Fruit fly (Drosophila melanogaster): ENCODE results near the gene CG1909.
A peak's percentile ranks its signal among the peaks of the same experiment; 100 is the strongest.

CG1909 gene

dm6 chr4:582836-583235, at the start of gene CG1909:
CG1909 (plus strand) TSS chr4:583108.
- TF ChIP-seq Mnt (GFP tag; optimal IDR thresholded peaks at IDR 0.05) (no peak), pad (GFP tag; optimal IDR thresholded peaks at IDR 0.05) (no peak), tj (GFP tag; optimal IDR thresholded peaks at IDR 0.05) (no peak), CG11617 (GFP tag; optimal IDR thresholded peaks at IDR 0.05) (no peak), CG7045 (GFP tag; optimal IDR thresholded peaks at IDR 0.05) (no peak), toe (GFP tag; optimal IDR thresholded peaks at IDR 0.05) (no peak), CG12768 (GFP tag; optimal IDR thresholded peaks at IDR 0.05) (no peak), cic (GFP tag; optimal IDR thresholded peaks at IDR 0.05) (no peak), cnc (optimal IDR thresholded peaks at IDR 0.05) (no peak), CG1620 (GFP tag; optimal IDR thresholded peaks at IDR 0.05) (no peak), kay (GFP tag; ENCODE audit: borderline replicate concordance) (no peak), bab1 (GFP tag; optimal IDR thresholded peaks at IDR 0.05) (no peak), CG14711 (tag; optimal IDR thresholded peaks at IDR 0.05) (no peak), CG5204 (GFP tag; optimal IDR thresholded peaks at IDR 0.05) (no peak), ovo (GFP tag; optimal IDR thresholded peaks at IDR 0.05) (no peak), Crg-1 (GFP tag; optimal IDR thresholded peaks at IDR 0.05) (no peak), CG7101 (tag; optimal IDR thresholded peaks at IDR 0.05) (no peak), Clk (GFP tag; optimal IDR thresholded peaks at IDR 0.05) (no peak)

DNA sequence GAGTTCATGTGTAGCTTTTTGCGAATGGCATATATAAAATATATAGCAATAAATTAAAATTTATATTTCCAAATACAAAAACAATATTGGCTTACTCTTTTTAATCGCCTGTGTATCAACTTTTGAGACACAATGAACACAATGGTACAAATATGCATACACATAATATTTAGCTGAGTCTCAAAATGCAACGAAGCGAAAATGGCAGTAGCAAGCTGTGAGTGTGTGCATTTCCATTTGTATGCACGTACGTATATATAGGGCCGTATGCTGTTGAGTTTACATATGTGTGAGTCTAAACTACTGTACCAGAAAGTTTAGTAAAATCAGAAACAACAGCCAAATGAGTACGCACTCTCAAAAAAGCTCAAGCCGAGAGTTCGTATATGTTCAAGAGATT, 28.1 kb upstream of the CG1909 start:
- TF ChIP-seq tj (GFP tag; optimal IDR thresholded peaks at IDR 0.05) (peak; percentile 98), Mnt (GFP tag; optimal IDR thresholded peaks at IDR 0.05) (no peak), bab1 (GFP tag; optimal IDR thresholded peaks at IDR 0.05) (peak; percentile 44), kay (GFP tag; ENCODE audit: borderline replicate concordance) (peak; percentile 53), cic (GFP tag; optimal IDR thresholded peaks at IDR 0.05) (peak; percentile 34), CG12768 (GFP tag; optimal IDR thresholded peaks at IDR 0.05) (no peak), cnc (optimal IDR thresholded peaks at IDR 0.05) (no peak), Crg-1 (GFP tag; optimal IDR thresholded peaks at IDR 0.05) (no peak), CG7045 (GFP tag; optimal IDR thresholded peaks at IDR 0.05) (no peak), Clk (GFP tag; optimal IDR thresholded peaks at IDR 0.05) (no peak), Hr96 (GFP tag; optimal IDR thresholded peaks at IDR 0.05) (no peak)

DNA sequence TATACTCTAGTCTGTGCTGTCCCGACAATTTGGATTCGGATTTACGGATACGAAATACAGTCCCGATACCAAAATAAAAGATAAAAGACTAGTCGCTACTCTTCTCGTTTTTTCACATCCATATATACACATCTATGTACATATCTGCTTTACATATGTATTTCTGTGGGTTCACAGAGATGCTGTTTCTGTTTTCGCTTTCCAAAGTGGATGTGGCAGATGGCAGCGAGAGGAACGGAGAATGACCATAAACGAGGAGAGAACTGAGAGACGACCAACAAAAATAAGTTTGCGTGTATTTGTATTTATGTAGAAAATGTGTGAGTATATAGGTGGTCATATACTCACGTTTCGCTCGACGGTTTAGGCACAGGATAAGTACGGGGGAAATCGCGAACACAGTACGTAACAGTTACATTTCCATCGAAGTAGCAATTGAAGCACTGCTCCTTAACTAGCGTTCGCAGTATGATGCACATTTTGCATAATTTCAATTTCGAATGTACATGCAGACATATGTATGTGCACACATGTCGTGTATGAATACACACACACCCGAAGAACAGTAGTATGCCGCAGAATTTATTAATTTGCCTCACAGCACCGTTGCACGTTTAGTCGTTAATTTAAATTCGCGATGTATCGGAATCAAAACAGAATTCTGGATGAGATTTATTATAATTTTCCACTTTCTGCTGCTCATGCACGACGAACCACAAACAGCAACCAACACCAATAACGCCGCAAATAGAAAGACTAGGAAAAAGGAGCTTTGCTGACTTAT, 25.6 kb upstream of the CG1909 start, which contains the start of gene Tdg:
Tdg (minus strand) TSS at position 760 of the 784 bp plus-strand sequence.
- TF ChIP-seq CG5204 (GFP tag; optimal IDR thresholded peaks at IDR 0.05) (no peak), CG7101 (tag; optimal IDR thresholded peaks at IDR 0.05) (peak; percentile 46), CG11617 (GFP tag; optimal IDR thresholded peaks at IDR 0.05) (peak; percentile 57), CG1620 (GFP tag; optimal IDR thresholded peaks at IDR 0.05) (no peak), CG7045 (GFP tag; optimal IDR thresholded peaks at IDR 0.05) (no peak), kay (GFP tag; ENCODE audit: borderline replicate concordance) (peak; percentile 98), toe (GFP tag; optimal IDR thresholded peaks at IDR 0.05) (no peak), CG14711 (tag; optimal IDR thresholded peaks at IDR 0.05) (no peak), pad (GFP tag; optimal IDR thresholded peaks at IDR 0.05) (no peak), cnc (optimal IDR thresholded peaks at IDR 0.05) (no peak), CG12768 (GFP tag; optimal IDR thresholded peaks at IDR 0.05) (no peak), cic (GFP tag; optimal IDR thresholded peaks at IDR 0.05) (no peak), ovo (GFP tag; optimal IDR thresholded peaks at IDR 0.05) (no peak), Mnt (GFP tag; optimal IDR thresholded peaks at IDR 0.05) (peak; percentile 16), tj (GFP tag; optimal IDR thresholded peaks at IDR 0.05) (peak; percentile 82), Crg-1 (GFP tag; optimal IDR thresholded peaks at IDR 0.05) (no peak), Hr96 (GFP tag; optimal IDR thresholded peaks at IDR 0.05) (no peak), Clk (GFP tag; optimal IDR thresholded peaks at IDR 0.05) (no peak), CG33017 (tag; optimal IDR thresholded peaks at IDR 0.05) (no peak), bab1 (GFP tag; optimal IDR thresholded peaks at IDR 0.05) (no peak)

- no peak for TF ChIP-seq CG1620 (GFP tag; optimal IDR thresholded peaks at IDR 0.05)
- TF ChIP-seq CG7101 (tag; optimal IDR thresholded peaks at IDR 0.05): peak; percentile 23
- peak; percentile 53 for TF ChIP-seq bab1 (GFP tag; optimal IDR thresholded peaks at IDR 0.05)
- TF ChIP-seq Crg-1 (GFP tag; optimal IDR thresholded peaks at IDR 0.05): peak; percentile 63
- no peak for TF ChIP-seq cnc (optimal IDR thresholded peaks at IDR 0.05)
- TF ChIP-seq toe (GFP tag; optimal IDR thresholded peaks at IDR 0.05): no peak
- TF ChIP-seq pad (GFP tag; optimal IDR thresholded peaks at IDR 0.05): peak; percentile 90
- no peak for TF ChIP-seq ovo (GFP tag; optimal IDR thresholded peaks at IDR 0.05)
- TF ChIP-seq Hr96 (GFP tag; optimal IDR thresholded peaks at IDR 0.05): no peak
- peak; percentile 20 for TF ChIP-seq CG12768 (GFP tag; optimal IDR thresholded peaks at IDR 0.05)
- no peak for TF ChIP-seq CG7045 (GFP tag; optimal IDR thresholded peaks at IDR 0.05)
- TF ChIP-seq CG11617 (GFP tag; optimal IDR thresholded peaks at IDR 0.05): no peak
- TF ChIP-seq tj (GFP tag; optimal IDR thresholded peaks at IDR 0.05): peak; percentile 13
- TF ChIP-seq kay (GFP tag; ENCODE audit: borderline replicate concordance): no peak
- TF ChIP-seq CG14711 (tag; optimal IDR thresholded peaks at IDR 0.05): no peak
- TF ChIP-seq Clk (GFP tag; optimal IDR thresholded peaks at IDR 0.05): no peak
- TF ChIP-seq CG5204 (GFP tag; optimal IDR thresholded peaks at IDR 0.05): no peak
- peak; percentile 57 for TF ChIP-seq cic (GFP tag; optimal IDR thresholded peaks at IDR 0.05)
- TF ChIP-seq Mnt (GFP tag; optimal IDR thresholded peaks at IDR 0.05): no peak
- peak; percentile 16 for TF ChIP-seq CG33017 (tag; optimal IDR thresholded peaks at IDR 0.05)
Observed at dm6 chr4:557879-558202, 25.1 kb upstream of the CG1909 start, which contains the start of gene Pur-alpha. Pur-alpha (plus strand) TSS chr4:558016.

dm6 chr4:558456-558855, 24.5 kb upstream of the CG1909 start:
- TF ChIP-seq Mnt (GFP tag; optimal IDR thresholded peaks at IDR 0.05) (peak; percentile 38), cic (GFP tag; optimal IDR thresholded peaks at IDR 0.05) (peak; percentile 67), CG7045 (GFP tag; optimal IDR thresholded peaks at IDR 0.05) (peak; percentile 7), CG7101 (tag; optimal IDR thresholded peaks at IDR 0.05) (peak; percentile 2), ovo (GFP tag; optimal IDR thresholded peaks at IDR 0.05) (no peak), pad (GFP tag; optimal IDR thresholded peaks at IDR 0.05) (no peak), CG1620 (GFP tag; optimal IDR thresholded peaks at IDR 0.05) (no peak), CG14711 (tag; optimal IDR thresholded peaks at IDR 0.05) (peak; percentile 25), CG11617 (GFP tag; optimal IDR thresholded peaks at IDR 0.05) (no peak), kay (GFP tag; ENCODE audit: borderline replicate concordance) (peak; percentile 91), Crg-1 (GFP tag; optimal IDR thresholded peaks at IDR 0.05) (peak; percentile 57), CG12768 (GFP tag; optimal IDR thresholded peaks at IDR 0.05) (peak; percentile 27), bab1 (GFP tag; optimal IDR thresholded peaks at IDR 0.05) (peak; percentile 30), CG33017 (tag; optimal IDR thresholded peaks at IDR 0.05) (no peak)

Measured in whole organism, adult.